Worm (Caenorhabditis elegans) whole organism, late embryonic: Measurements from ENCODE around the gene F31F7.1.

ENCODE experiments used
- C08G9.2 ChIP-seq: sonication (generic microtip); optimal IDR thresholded peaks from 2 replicates; lab custom pipeline; 2016; ENCODE audit warnings: mild to moderate bottlenecking, missing genetic modification characterization, moderate library complexity, missing compliant biosample characterization
- F13H6.1 ChIP-seq: sonication (generic microtip); optimal IDR thresholded peaks from 2 replicates; lab custom pipeline; 2016; ENCODE audit warnings: missing genetic modification characterization, missing compliant biosample characterization
- K02D7.2 ChIP-seq: sonication (generic microtip); optimal IDR thresholded peaks from 2 replicates; lab custom pipeline; 2017; ENCODE audit warnings: mild to moderate bottlenecking, missing genetic modification characterization, missing compliant biosample characterization
- K09A11.1 ChIP-seq: sonication (generic microtip); optimal IDR thresholded peaks from 2 replicates; lab custom pipeline; 2017; ENCODE audit warnings: antibody characterized with exemption, mild to moderate bottlenecking, missing genetic modification characterization, missing compliant biosample characterization; ENCODE audit not compliant: insufficient read depth
- T23F11.4 ChIP-seq: fragments of 200-800 bp; sonication (Bioruptor generic); optimal IDR thresholded peaks from 2 replicates; lab custom pipeline; 2018; ENCODE audit warnings: mild to moderate bottlenecking, missing genetic modification characterization, missing compliant biosample characterization
- Y22D7AL.16 ChIP-seq: sonication (generic microtip); optimal IDR thresholded peaks from 2 replicates; lab custom pipeline; 2016; ENCODE audit warnings: missing genetic modification characterization, missing compliant biosample characterization
- ama-1 ChIP-seq: fragments of 150-350 bp; optimal IDR thresholded peaks from 2 replicates; lab custom pipeline; 2014
- ceh-18 ChIP-seq: sonication (generic microtip); optimal IDR thresholded peaks from 2 replicates; lab custom pipeline; 2016; ENCODE audit warnings: missing genetic modification characterization, missing compliant biosample characterization
- ceh-19 ChIP-seq: fragments of 200-800 bp; sonication (Bioruptor generic); optimal IDR thresholded peaks from 2 replicates; lab custom pipeline; 2018; ENCODE audit warnings: mild to moderate bottlenecking, missing genetic modification characterization, missing compliant biosample characterization
- ceh-24 ChIP-seq: sonication (generic microtip); optimal IDR thresholded peaks from 2 replicates; lab custom pipeline; 2016; ENCODE audit warnings: mild to moderate bottlenecking, missing genetic modification characterization, missing compliant biosample characterization
- ceh-34 ChIP-seq: sonication (generic microtip); optimal IDR thresholded peaks from 2 replicates; lab custom pipeline; 2016; ENCODE audit warnings: mild to moderate bottlenecking, missing genetic modification characterization, missing compliant biosample characterization
- ceh-48 ChIP-seq: sonication (generic microtip); optimal IDR thresholded peaks from 2 replicates; lab custom pipeline; 2016; ENCODE audit warnings: missing genetic modification characterization, inconsistent platforms, missing compliant biosample characterization
- ceh-9 ChIP-seq: sonication (generic microtip); optimal IDR thresholded peaks from 2 replicates; lab custom pipeline; 2016; ENCODE audit warnings: mild to moderate bottlenecking, missing genetic modification characterization, inconsistent platforms, missing compliant biosample characterization
- che-1 ChIP-seq: sonication (generic microtip); optimal IDR thresholded peaks from 2 replicates; lab custom pipeline; 2016; ENCODE audit warnings: mild to moderate bottlenecking, missing genetic modification characterization, missing compliant biosample characterization
- dmd-4 ChIP-seq: sonication (generic microtip); optimal IDR thresholded peaks from 2 replicates; lab custom pipeline; 2016; ENCODE audit warnings: borderline replicate concordance, missing genetic modification characterization, missing compliant biosample characterization
- dve-1 ChIP-seq: sonication (generic microtip); optimal IDR thresholded peaks from 2 replicates; lab custom pipeline; 2017; ENCODE audit warnings: antibody characterized with exemption, mild to moderate bottlenecking, missing genetic modification characterization, missing compliant biosample characterization
- elt-4 ChIP-seq: sonication (generic microtip); optimal IDR thresholded peaks from 2 replicates; lab custom pipeline; 2016; ENCODE audit warnings: missing genetic modification characterization, missing compliant biosample characterization
- ets-4 ChIP-seq: sonication (generic microtip); optimal IDR thresholded peaks from 2 replicates; lab custom pipeline; 2016; ENCODE audit warnings: missing genetic modification characterization, missing compliant biosample characterization
- eyg-1 ChIP-seq: sonication (generic microtip); optimal IDR thresholded peaks from 2 replicates; lab custom pipeline; 2016; ENCODE audit warnings: missing genotype, missing genetic modification characterization, missing compliant biosample characterization
- fax-1 ChIP-seq: sonication (generic microtip); optimal IDR thresholded peaks from 2 replicates; lab custom pipeline; 2016; ENCODE audit warnings: missing genotype, missing genetic modification characterization, missing compliant biosample characterization
- fkh-10 ChIP-seq: fragments of 150-350 bp; optimal IDR thresholded peaks from 2 replicates; lab custom pipeline; 2014; ENCODE audit warnings: missing biosample characterization, missing genetic modification reagents, missing genetic modification characterization
- fkh-6 ChIP-seq: sonication (generic microtip); optimal IDR thresholded peaks from 2 replicates; lab custom pipeline; 2016; ENCODE audit warnings: missing genetic modification characterization, missing compliant biosample characterization
- gmeb-2 ChIP-seq: sonication (generic microtip); optimal IDR thresholded peaks from 2 replicates; lab custom pipeline; 2016; ENCODE audit warnings: missing genetic modification characterization, inconsistent platforms, missing compliant biosample characterization
- hlh-6 ChIP-seq: sonication (generic microtip); optimal IDR thresholded peaks from 2 replicates; lab custom pipeline; 2016; ENCODE audit warnings: missing genotype, missing genetic modification characterization, missing compliant biosample characterization
- hlh-8 ChIP-seq: sonication (generic microtip); optimal IDR thresholded peaks from 2 replicates; lab custom pipeline; 2016; ENCODE audit warnings: missing genotype, missing genetic modification characterization, missing compliant biosample characterization
- lin-11 ChIP-seq: fragments of 200-800 bp; sonication (Bioruptor generic); optimal IDR thresholded peaks from 2 replicates; lab custom pipeline; 2018; ENCODE audit warnings: mild to moderate bottlenecking, missing genetic modification characterization, missing compliant biosample characterization
- nfya-1 ChIP-seq: sonication (generic microtip); optimal IDR thresholded peaks from 2 replicates; lab custom pipeline; 2017; ENCODE audit warnings: missing genetic modification characterization, mild to moderate bottlenecking, missing compliant biosample characterization, antibody characterized with exemption, moderate library complexity
- pag-3 ChIP-seq: sonication (generic microtip); optimal IDR thresholded peaks from 2 replicates; lab custom pipeline; 2016; ENCODE audit warnings: missing compliant biosample characterization, missing genetic modification characterization, borderline replicate concordance
- pros-1 ChIP-seq: fragments of 150-350 bp; optimal IDR thresholded peaks from 2 replicates; lab custom pipeline; 2014; ENCODE audit warnings: missing biosample characterization, missing genetic modification reagents, missing genetic modification characterization
- rnt-1 ChIP-seq: sonication (generic microtip); optimal IDR thresholded peaks from 2 replicates; lab custom pipeline; 2016; ENCODE audit warnings: missing genetic modification characterization, missing compliant biosample characterization
- sox-2 ChIP-seq: fragments of 200-800 bp; sonication (Bioruptor generic); IDR thresholded peaks from 2 replicates; pipeline ENCODE4 v1.3.6; 2022; ENCODE audit warnings: missing genetic modification reagents, missing genetic modification characterization, missing compliant biosample characterization
- syd-9 ChIP-seq: sonication (generic microtip); optimal IDR thresholded peaks from 2 replicates; lab custom pipeline; 2016; ENCODE audit warnings: mild to moderate bottlenecking, missing genetic modification characterization, moderate library complexity, missing compliant biosample characterization
- tbx-2 ChIP-seq: sonication (generic microtip); optimal IDR thresholded peaks from 2 replicates; lab custom pipeline; 2016; ENCODE audit warnings: missing genetic modification characterization, missing compliant biosample characterization
- tbx-7 ChIP-seq: sonication (generic microtip); optimal IDR thresholded peaks from 2 replicates; lab custom pipeline; 2016; ENCODE audit warnings: missing genotype, missing genetic modification characterization, missing compliant biosample characterization
- ttx-3 ChIP-seq: sonication (generic microtip); optimal IDR thresholded peaks from 2 replicates; lab custom pipeline; 2016; ENCODE audit warnings: missing genetic modification reagents, missing genetic modification characterization, missing compliant biosample characterization
- unc-3 ChIP-seq, 2 experiments: fragments of 200-800 bp in 1 of 2; sonication (Bioruptor generic) in 1 of 2; sonication (generic microtip) in 1 of 2; conservative IDR thresholded peaks in 1 of 2; optimal IDR thresholded peaks in 1 of 2; 2 replicates each; pipeline versions ENCODE4 v1.3.6 to Lab custom; 2016 to 2022; ENCODE audit warnings: missing compliant biosample characterization in 2 of 2, missing genetic modification characterization in 2 of 2, missing genetic modification reagents in 1 of 2
- unc-55 ChIP-seq: sonication (generic microtip); optimal IDR thresholded peaks from 2 replicates; lab custom pipeline; 2017; ENCODE audit warnings: missing biosample characterization, missing genetic modification reagents, missing genetic modification characterization
- ztf-16 ChIP-seq: sonication (generic microtip); optimal IDR thresholded peaks from 2 replicates; lab custom pipeline; 2017; ENCODE audit warnings: missing genetic modification characterization, missing compliant biosample characterization

Gene F31F7.1

DNA sequence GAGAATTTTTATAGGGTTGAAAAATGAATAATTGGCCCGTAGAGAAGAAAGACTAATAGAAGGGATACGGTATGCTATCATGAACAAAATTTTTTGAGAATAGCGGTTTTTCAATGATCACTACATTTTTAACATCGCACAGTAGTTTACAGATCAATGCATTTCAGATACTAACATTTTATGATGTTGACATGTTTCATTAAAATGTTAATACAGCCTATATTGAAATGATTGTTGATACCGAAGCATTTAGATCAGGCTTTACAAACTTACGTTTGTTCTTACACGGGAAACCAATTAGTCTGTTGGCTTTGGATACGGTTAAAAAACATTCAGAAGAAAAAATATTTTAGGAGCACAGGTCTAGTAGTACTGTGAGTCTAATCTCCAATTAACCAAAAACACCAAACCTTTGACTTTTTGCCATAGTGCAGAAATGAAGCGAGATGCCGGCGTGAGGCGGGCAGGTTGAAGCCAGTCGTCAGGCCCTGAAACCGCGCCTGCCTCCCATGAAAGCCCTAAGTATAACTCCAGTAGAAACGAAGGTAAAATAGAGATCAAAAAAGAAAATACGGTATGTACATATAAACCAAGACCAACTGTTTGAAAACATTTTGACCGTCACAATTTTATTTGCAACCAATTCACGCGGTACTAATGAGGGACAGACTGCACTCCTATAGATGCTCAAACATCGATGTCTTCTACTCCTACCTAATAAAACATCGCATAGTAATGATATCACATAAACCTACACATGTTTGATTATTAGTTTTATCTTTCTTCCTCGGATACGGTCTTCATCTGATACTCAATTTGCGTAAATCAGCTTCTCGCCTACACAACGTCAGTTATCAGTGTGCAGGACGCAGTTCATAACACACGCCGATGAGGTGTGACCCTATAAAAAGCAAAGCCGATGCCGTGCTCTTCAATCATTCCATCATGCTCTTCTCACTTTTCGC lies 2.2 kb downstream of the F31F7.1 start, which contains the start of gene fil-2:
TSS of gene fil-2 (plus strand) at position 915 of the 965 bp plus-strand sequence.
- TF ChIP-seq gmeb-2 = no peak
- no peak for TF ChIP-seq T23F11.4
- no peak for TF ChIP-seq dve-1 (tag; lab: Kevin White, UChicago)
- no peak for TF ChIP-seq elt-4 (tag; lab: Kevin White, UChicago)
- TF ChIP-seq syd-9 (tag; lab: Kevin White, UChicago) = no peak
- TF ChIP-seq C08G9.2 (tag; lab: Kevin White, UChicago) = no peak
- no peak for TF ChIP-seq unc-55 (GFP tag; lab: Kevin White, UChicago)
- no peak for TF ChIP-seq ceh-24 (tag; lab: Kevin White, UChicago)
- no peak for TF ChIP-seq pag-3 (tag; lab: Kevin White, UChicago)
- TF ChIP-seq tbx-7 = no peak
- TF ChIP-seq nfya-1 (tag; lab: Kevin White, UChicago) = no peak
- no peak for TF ChIP-seq ets-4
- TF ChIP-seq lin-11 (tag; lab: Kevin White, UChicago) = no peak
- no peak for TF ChIP-seq ceh-18 (tag; lab: Kevin White, UChicago)
- TF ChIP-seq sox-2 (GFP tag; lab: Robert Waterston, UW) = no peak

- no peak for TF ChIP-seq ceh-19 (GFP tag; lab: Kevin White, UChicago)
- TF ChIP-seq dmd-4 = no peak
- TF ChIP-seq C08G9.2 (tag; lab: Kevin White, UChicago) = no peak
- TF ChIP-seq unc-3 (GFP tag; conservative IDR thresholded peaks at IDR 0.05; lab: Robert Waterston, UW) = no peak
- TF ChIP-seq unc-3 (tag; optimal IDR thresholded peaks at IDR 0.05; lab: Kevin White, UChicago) = no peak
- TF ChIP-seq ttx-3 = no peak
Observed at ce11 chrV:6280067-6280466, 3.8 kb downstream of the F31F7.1 start.

- no peak for TF ChIP-seq ceh-34
- TF ChIP-seq tbx-2 = no peak
- TF ChIP-seq T23F11.4 = no peak
- no peak for TF ChIP-seq che-1 (tag; lab: Kevin White, UChicago)
- no peak for TF ChIP-seq hlh-8
- TF ChIP-seq Y22D7AL.16 = no peak
- no peak for TF ChIP-seq lin-11 (tag; lab: Kevin White, UChicago)
- TF ChIP-seq tbx-7 = no peak
- no peak for TF ChIP-seq fkh-6 (tag; lab: Kevin White, UChicago)
- no peak for TF ChIP-seq ztf-16 (tag; lab: Kevin White, UChicago)
- no peak for TF ChIP-seq dve-1 (tag; lab: Kevin White, UChicago)
- TF ChIP-seq F13H6.1 (tag; lab: Kevin White, UChicago) = no peak
Observed at ce11 chrV:6281175-6281574, 4.9 kb downstream of the F31F7.1 start, which contains the start of the genes K12B6.4 and spe-49. Gene K12B6.4 (minus strand): TSS chrV:6281275. Gene spe-49 (plus strand): TSS chrV:6281359.

DNA sequence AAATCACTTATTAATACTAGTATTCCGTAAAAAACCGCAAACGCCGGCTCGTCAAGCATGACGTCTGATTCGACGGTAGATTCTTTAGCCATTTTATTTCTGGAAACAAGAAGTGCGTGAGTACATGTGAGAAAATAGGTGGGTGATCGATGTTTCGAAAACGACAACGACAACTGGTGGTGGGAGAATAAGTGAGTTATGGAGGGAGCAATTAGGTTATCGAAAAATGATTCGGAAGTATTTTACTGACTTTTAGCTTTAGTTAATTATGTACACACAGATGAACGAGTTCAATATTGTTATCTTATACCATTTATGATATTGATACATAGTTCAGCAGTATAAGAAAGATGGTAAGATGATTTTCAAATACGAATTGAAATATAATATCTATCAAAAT lies 10.1 kb downstream of the F31F7.1 start, which contains the start of gene srn-1:
TSS of gene srn-1 (minus strand) at position 101 of the 400 bp plus-strand sequence.
- TF ChIP-seq C08G9.2 (tag; lab: Kevin White, UChicago) (no peak), ceh-34 (no peak), K09A11.1 (tag; lab: Kevin White, UChicago) (no peak), eyg-1 (tag; lab: Kevin White, UChicago) (no peak), pros-1 (tag; lab: Kevin White, UChicago) (no peak), tbx-7 (no peak), K02D7.2 (tag; lab: Kevin White, UChicago) (no peak), dmd-4 (no peak), ceh-48 (tag; lab: Kevin White, UChicago) (no peak), fkh-10 (no peak), fkh-6 (tag; lab: Kevin White, UChicago) (no peak), ama-1 (lab: Kevin White, UChicago) (no peak), hlh-6 (no peak), fax-1 (tag; lab: Kevin White, UChicago) (no peak), rnt-1 (tag; lab: Kevin White, UChicago) (no peak), ceh-9 (tag; lab: Kevin White, UChicago) (no peak)
